Worm (Caenorhabditis elegans): ENCODE data around the gene dct-17.
A peak's percentile ranks its signal among the peaks of the same experiment; 100 is the strongest.

Gene dct-17

ce11 chrV:13687504-13687903, 43.1 kb downstream of the dct-17 start:
- TF ChIP-seq nhr-237 (tag; optimal IDR thresholded peaks at IDR 0.05) (no peak), sma-9 (GFP tag; optimal IDR thresholded peaks at IDR 0.05) (no peak), sma-9 (tag; optimal IDR thresholded peaks at IDR 0.05) (no peak), ZK546.5 (tag; optimal IDR thresholded peaks at IDR 0.05) (no peak), sma-3 (GFP tag; optimal IDR thresholded peaks at IDR 0.05) (no peak), lin-39 (tag; optimal IDR thresholded peaks at IDR 0.05) (no peak), unc-55 (GFP tag; optimal IDR thresholded peaks at IDR 0.05) (no peak), elt-3 (tag; optimal IDR thresholded peaks at IDR 0.05) (no peak), nhr-6 (tag; optimal IDR thresholded peaks at IDR 0.05) (no peak), ztf-4 (tag; optimal IDR thresholded peaks at IDR 0.05) (no peak), mdl-1 (tag; optimal IDR thresholded peaks at IDR 0.05) (no peak), snpc-4 (tag; optimal IDR thresholded peaks at IDR 0.05) (no peak)

DNA sequence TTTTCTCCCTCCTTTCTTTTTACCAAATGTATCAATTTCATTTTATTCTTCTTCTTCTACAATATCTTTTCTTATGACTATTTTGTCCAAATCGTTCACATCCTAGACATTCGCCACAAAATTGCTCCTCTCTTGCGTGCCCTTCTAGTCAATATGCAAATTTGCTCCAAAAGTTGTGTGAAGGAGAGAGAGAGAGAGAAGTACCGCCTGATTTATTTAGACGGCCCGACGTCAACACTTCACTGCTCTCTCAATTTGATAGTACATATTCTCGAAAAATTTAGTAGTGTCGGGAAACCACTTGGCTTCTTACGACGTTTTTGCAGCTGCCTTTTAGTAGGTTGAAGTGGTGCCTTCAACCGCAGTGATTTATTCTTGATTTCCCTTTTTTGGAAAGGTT, 44.1 kb downstream of the dct-17 start:
- TF ChIP-seq C34F6.9 (tag; optimal IDR thresholded peaks at IDR 0.05) (peak; percentile 11), nhr-77 (tag; optimal IDR thresholded peaks at IDR 0.05) (no peak)

- TF ChIP-seq C34F6.9 (tag; optimal IDR thresholded peaks at IDR 0.05) (no peak), nhr-77 (tag; optimal IDR thresholded peaks at IDR 0.05) (no peak), Y55F3AM.14 (GFP tag; optimal IDR thresholded peaks at IDR 0.05) (no peak), nhr-237 (tag; optimal IDR thresholded peaks at IDR 0.05) (no peak), ztf-4 (tag; optimal IDR thresholded peaks at IDR 0.05) (no peak), peb-1 (tag; optimal IDR thresholded peaks at IDR 0.05) (no peak), nhr-129 (tag; optimal IDR thresholded peaks at IDR 0.05) (no peak), mdl-1 (tag; optimal IDR thresholded peaks at IDR 0.05) (no peak), nhr-10 (tag; optimal IDR thresholded peaks at IDR 0.05) (no peak), unc-55 (GFP tag; optimal IDR thresholded peaks at IDR 0.05) (no peak), ztf-1 (GFP tag; conservative IDR thresholded peaks at IDR 0.05) (no peak)
These were observed 49.1 kb downstream of the dct-17 start for ce11 chrV:13681445-13681844.

DNA sequence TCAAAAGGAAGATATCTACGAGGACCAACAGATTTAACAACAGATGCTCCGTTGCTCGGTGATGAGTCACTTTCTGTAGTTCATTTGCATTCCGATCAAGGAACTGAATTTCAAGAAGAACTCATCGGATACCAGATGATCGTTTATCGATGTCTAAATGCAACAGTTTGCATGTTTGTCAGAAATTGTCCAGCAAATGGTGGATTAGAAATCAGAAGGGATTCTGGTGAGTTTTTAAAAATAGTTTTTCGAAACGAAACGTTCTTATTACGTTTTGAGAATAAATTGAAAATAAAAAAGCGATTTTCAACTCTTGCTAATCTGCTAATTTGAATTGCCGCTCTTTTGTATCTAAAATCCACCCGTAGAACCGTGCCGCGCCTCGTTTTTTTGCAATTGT, 50.7 kb downstream of the dct-17 start:
- TF ChIP-seq alr-1 (tag; optimal IDR thresholded peaks at IDR 0.05) (no peak), crh-2 (tag; optimal IDR thresholded peaks at IDR 0.05) (no peak), sma-3 (GFP tag; optimal IDR thresholded peaks at IDR 0.05) (no peak), nhr-12 (tag; optimal IDR thresholded peaks at IDR 0.05) (no peak), Y55F3AM.14 (GFP tag; optimal IDR thresholded peaks at IDR 0.05) (no peak)

DNA sequence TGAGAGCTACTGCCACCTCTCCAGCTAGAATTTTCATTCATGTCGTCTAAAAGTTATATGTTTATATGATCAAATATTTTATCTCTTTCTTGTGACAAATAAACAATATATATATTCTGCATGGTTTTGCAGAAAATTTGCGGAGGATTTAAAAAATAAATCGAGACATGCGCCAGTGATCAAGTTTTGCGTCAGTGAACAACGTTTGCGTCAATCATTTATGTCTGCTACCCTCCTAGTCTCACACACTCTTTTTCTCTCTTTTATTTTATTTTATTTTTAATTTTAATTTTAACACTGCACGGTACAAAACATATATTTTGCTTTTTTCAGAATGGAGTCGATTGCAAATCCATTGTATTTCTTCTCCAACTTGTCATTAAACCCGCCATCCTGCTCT, 52.0 kb downstream of the dct-17 start, which contains the start of the genes tag-65 and ccz-1:
tag-65 (minus strand) TSS at position 46 of the 400 bp plus-strand sequence.
ccz-1 (plus strand) TSS at position 334 of the 400 bp plus-strand sequence.
- TF ChIP-seq mbf-1 (tag; optimal IDR thresholded peaks at IDR 0.05): no peak
- TF ChIP-seq mab-5 (tag; optimal IDR thresholded peaks at IDR 0.05): peak; percentile 90
- peak; percentile 57 for TF ChIP-seq unc-62 (GFP tag; optimal IDR thresholded peaks at IDR 0.05)
- TF ChIP-seq lin-13 (GFP tag; optimal IDR thresholded peaks at IDR 0.05): peak; percentile 87
- TF ChIP-seq ceh-82 (tag; optimal IDR thresholded peaks at IDR 0.05): no peak
- TF ChIP-seq fos-1 (tag; optimal IDR thresholded peaks at IDR 0.05): peak; percentile 69
- peak; percentile 78 for TF ChIP-seq snpc-4 (tag; optimal IDR thresholded peaks at IDR 0.05)
- TF ChIP-seq mdl-1 (tag; optimal IDR thresholded peaks at IDR 0.05): peak in 1 of 2 experiments; percentile 54
- TF ChIP-seq sem-4 (tag; optimal IDR thresholded peaks at IDR 0.05): peak; percentile 57
- TF ChIP-seq lsy-2 (tag; optimal IDR thresholded peaks at IDR 0.05): peak; percentile 87 to 94
- no peak for TF ChIP-seq skn-1 (tag; optimal IDR thresholded peaks at IDR 0.05)
- TF ChIP-seq nhr-6 (tag; optimal IDR thresholded peaks at IDR 0.05): no peak
- peak; percentile 68 for TF ChIP-seq R02D3.7 (tag; optimal IDR thresholded peaks at IDR 0.05)
- no peak for TF ChIP-seq ztf-4 (tag; optimal IDR thresholded peaks at IDR 0.05)
- no peak for TF ChIP-seq peb-1 (tag; optimal IDR thresholded peaks at IDR 0.05)
- TF ChIP-seq aly-2 (tag; optimal IDR thresholded peaks at IDR 0.05): no peak
- no peak for TF ChIP-seq elt-1 (tag; optimal IDR thresholded peaks at IDR 0.05)
- peak; percentile 97 for TF ChIP-seq C34F6.9 (tag; optimal IDR thresholded peaks at IDR 0.05)
- no peak for TF ChIP-seq lin-39 (tag; optimal IDR thresholded peaks at IDR 0.05)
- peak; percentile 86 for TF ChIP-seq F13H6.1 (tag; optimal IDR thresholded peaks at IDR 0.05)
- TF ChIP-seq nhr-23 (tag; optimal IDR thresholded peaks at IDR 0.05): no peak
- TF ChIP-seq nhr-25 (tag; optimal IDR thresholded peaks at IDR 0.05): peak; percentile 90
- TF ChIP-seq nhr-77 (tag; optimal IDR thresholded peaks at IDR 0.05): no peak
- TF ChIP-seq nhr-21 (tag; optimal IDR thresholded peaks at IDR 0.05): peak; percentile 87
- TF ChIP-seq Y55F3AM.14 (GFP tag; optimal IDR thresholded peaks at IDR 0.05): peak; percentile 38
- peak; percentile 31 for TF ChIP-seq lin-11 (tag; optimal IDR thresholded peaks at IDR 0.05)
- peak; percentile 33 for TF ChIP-seq dmd-4 (tag; optimal IDR thresholded peaks at IDR 0.05)
- TF ChIP-seq crh-2 (tag; optimal IDR thresholded peaks at IDR 0.05): peak; percentile 88
- TF ChIP-seq blmp-1 (tag; optimal IDR thresholded peaks at IDR 0.05; ENCODE audit: insufficient read depth): peak; percentile 60
- TF ChIP-seq unc-39 (tag; optimal IDR thresholded peaks at IDR 0.05): no peak
- TF ChIP-seq zag-1 (tag; optimal IDR thresholded peaks at IDR 0.05): peak; percentile 41
- peak; percentile 97 for TF ChIP-seq unc-55 (GFP tag; optimal IDR thresholded peaks at IDR 0.05)
- no peak for TF ChIP-seq elt-3 (tag; optimal IDR thresholded peaks at IDR 0.05)
- peak; percentile 64 for TF ChIP-seq nhr-237 (tag; optimal IDR thresholded peaks at IDR 0.05)
- TF ChIP-seq ama-1 (optimal IDR thresholded peaks at IDR 0.05): peak; percentile 35
- TF ChIP-seq sma-3 (GFP tag; optimal IDR thresholded peaks at IDR 0.05): peak; percentile 80
- TF ChIP-seq egl-27 (tag; optimal IDR thresholded peaks at IDR 0.05): peak; percentile 43
